Worm (Caenorhabditis elegans): ENCODE results near the gene srx-136.

Gene srx-136

ce11 chrV:13848379-13848778 lies 8.9 kb upstream of the srx-136 start, which contains the start of gene srx-133:
Gene srx-133, plus strand, starts transcription at chrV:13848679.
- TF ChIP-seq W03F9.2 (tag; optimal IDR thresholded peaks at IDR 0.05) (no peak), dao-5 (tag; optimal IDR thresholded peaks at IDR 0.05) (no peak), him-1 (tag; optimal IDR thresholded peaks at IDR 0.05) (no peak)

- no peak for TF ChIP-seq him-1 (tag; optimal IDR thresholded peaks at IDR 0.05)
- TF ChIP-seq W03F9.2 (tag; optimal IDR thresholded peaks at IDR 0.05), result no peak
- TF ChIP-seq dao-5 (tag; optimal IDR thresholded peaks at IDR 0.05), result no peak
Measured at ce11 chrV:13850170-13850569, 7.1 kb upstream of the srx-136 start, which contains the start of gene hpx-2. Gene hpx-2, plus strand, starts transcription at chrV:13850470.

- TF ChIP-seq him-1 (tag; optimal IDR thresholded peaks at IDR 0.05) (no peak), W03F9.2 (tag; optimal IDR thresholded peaks at IDR 0.05) (no peak), dao-5 (tag; optimal IDR thresholded peaks at IDR 0.05) (no peak)
Measured at ce11 chrV:13854306-13854705, 2.9 kb upstream of the srx-136 start, which contains the start of gene ttr-21. Gene ttr-21, minus strand, starts transcription at chrV:13854405.

ce11 chrV:13856376-13856775 lies 856 bp upstream of the srx-136 start, which contains the start of gene srx-134:
Gene srx-134, minus strand, starts transcription at chrV:13856476.
- TF ChIP-seq dao-5 (tag; optimal IDR thresholded peaks at IDR 0.05) (no peak), W03F9.2 (tag; optimal IDR thresholded peaks at IDR 0.05) (no peak), him-1 (tag; optimal IDR thresholded peaks at IDR 0.05) (no peak)

ce11 chrV:13858906-13859305 lies 1.7 kb downstream of the srx-136 start, which contains the start of gene srx-135:
Gene srx-135, plus strand, starts transcription at chrV:13859206.
- TF ChIP-seq him-1 (tag; optimal IDR thresholded peaks at IDR 0.05), result no peak

ce11 chrV:13862505-13862904 lies 5.3 kb downstream of the srx-136 start, which contains the start of gene srx-137:
Gene srx-137, plus strand, starts transcription at chrV:13862805.
- TF ChIP-seq dao-5 (tag; optimal IDR thresholded peaks at IDR 0.05), result no peak
- TF ChIP-seq W03F9.2 (tag; optimal IDR thresholded peaks at IDR 0.05), result no peak
- no peak for TF ChIP-seq him-1 (tag; optimal IDR thresholded peaks at IDR 0.05)

ce11 chrV:13863700-13864099 lies 6.5 kb downstream of the srx-136 start:
- TF ChIP-seq dao-5 (tag; optimal IDR thresholded peaks at IDR 0.05) (no peak), W03F9.2 (tag; optimal IDR thresholded peaks at IDR 0.05) (no peak), him-1 (tag; optimal IDR thresholded peaks at IDR 0.05) (no peak)

- TF ChIP-seq dao-5 (tag; optimal IDR thresholded peaks at IDR 0.05) (no peak), W03F9.2 (tag; optimal IDR thresholded peaks at IDR 0.05) (no peak)
Measured at ce11 chrV:13866353-13866752, 9.1 kb downstream of the srx-136 start, which contains the start of gene nhr-175. Gene nhr-175, plus strand, starts transcription at chrV:13866691.

- TF ChIP-seq dao-5 (tag; optimal IDR thresholded peaks at IDR 0.05) (no peak), W03F9.2 (tag; optimal IDR thresholded peaks at IDR 0.05) (no peak), him-1 (tag; optimal IDR thresholded peaks at IDR 0.05) (no peak)
Measured at ce11 chrV:13869551-13869950, 12.3 kb downstream of the srx-136 start.

ce11 chrV:13872895-13873294 lies 15.7 kb downstream of the srx-136 start, which contains the start of gene cpt-5:
Gene cpt-5, plus strand, starts transcription at chrV:13873195.
- TF ChIP-seq him-1 (tag; optimal IDR thresholded peaks at IDR 0.05), result no peak
- no peak for TF ChIP-seq W03F9.2 (tag; optimal IDR thresholded peaks at IDR 0.05)

- TF ChIP-seq him-1 (tag; optimal IDR thresholded peaks at IDR 0.05) (no peak), dao-5 (tag; optimal IDR thresholded peaks at IDR 0.05) (no peak), W03F9.2 (tag; optimal IDR thresholded peaks at IDR 0.05) (no peak)
Measured at ce11 chrV:13873323-13873722, 16.1 kb downstream of the srx-136 start.

- TF ChIP-seq dao-5 (tag; optimal IDR thresholded peaks at IDR 0.05) (no peak), W03F9.2 (tag; optimal IDR thresholded peaks at IDR 0.05) (no peak)
Measured at ce11 chrV:13876529-13876928, 19.3 kb downstream of the srx-136 start, which contains the start of gene T22G5.1. Gene T22G5.1, plus strand, starts transcription at chrV:13876829.

- TF ChIP-seq dao-5 (tag; optimal IDR thresholded peaks at IDR 0.05) (no peak), him-1 (tag; optimal IDR thresholded peaks at IDR 0.05) (no peak), W03F9.2 (tag; optimal IDR thresholded peaks at IDR 0.05) (no peak)
Measured at ce11 chrV:13878226-13878625, 21.0 kb downstream of the srx-136 start.

ce11 chrV:13879241-13879640 lies 22.0 kb downstream of the srx-136 start, which contains the start of gene lbp-7:
Gene lbp-7, plus strand, starts transcription at chrV:13879552.
- TF ChIP-seq W03F9.2 (tag; optimal IDR thresholded peaks at IDR 0.05) (no peak), dao-5 (tag; optimal IDR thresholded peaks at IDR 0.05) (no peak), him-1 (tag; optimal IDR thresholded peaks at IDR 0.05) (no peak)

ce11 chrV:13880163-13880562 lies 22.9 kb downstream of the srx-136 start:
- TF ChIP-seq W03F9.2 (tag; optimal IDR thresholded peaks at IDR 0.05) (no peak), him-1 (tag; optimal IDR thresholded peaks at IDR 0.05) (no peak)
